Fruit fly (Drosophila melanogaster) whole organism, embryonic: ENCODE measurements around the gene cue.
A peak's percentile ranks its signal among the peaks of the same experiment; 100 is the strongest.

Source experiments
- B-H2 ChIP-seq: fragments of 200-800 bp; sonication (Bioruptor generic); optimal IDR thresholded peaks from 2 replicates; lab custom pipeline; 2018; ENCODE audit warnings: missing biosample characterization, mild to moderate bottlenecking, missing genetic modification characterization
- CG10147 ChIP-seq: fragments of 200-800 bp; sonication (Bioruptor generic); optimal IDR thresholded peaks from 2 replicates; lab custom pipeline; 2019; ENCODE audit warnings: missing biosample characterization, mild to moderate bottlenecking, missing genetic modification characterization, moderate library complexity
- CG10654 ChIP-seq: fragments of 200-800 bp; sonication (Bioruptor generic); optimal IDR thresholded peaks from 2 replicates; lab custom pipeline; 2016; ENCODE audit warnings: missing biosample characterization, missing genetic modification characterization
- CG11093 ChIP-seq: fragments of 200-800 bp; sonication (Bioruptor generic); IDR thresholded peaks from 3 replicates; pipeline ENCODE4 v1.3.6; 2022; ENCODE audit warnings: missing biosample characterization, missing genetic modification characterization
- CG13296 ChIP-seq: fragments of 200-800 bp; sonication (Bioruptor generic); optimal IDR thresholded peaks from 3 replicates; lab custom pipeline; 2018; ENCODE audit warnings: missing biosample characterization, mild to moderate bottlenecking, missing genetic modification characterization
- CG15696 ChIP-seq: fragments of 200-800 bp; sonication (Bioruptor generic); optimal IDR thresholded peaks from 2 replicates; lab custom pipeline; 2019; ENCODE audit warnings: missing biosample characterization, mild to moderate bottlenecking, missing genetic modification characterization, moderate library complexity
- CG17568 ChIP-seq: fragments of 200-800 bp; sonication (Bioruptor generic); optimal IDR thresholded peaks from 2 replicates; lab custom pipeline; 2018; ENCODE audit warnings: missing biosample characterization, mild to moderate bottlenecking, missing genetic modification characterization, moderate library complexity
- CG2129 ChIP-seq: fragments of 200-800 bp; sonication (Bioruptor generic); IDR thresholded peaks from 2 replicates; pipeline ENCODE4 v1.3.6; 2022; ENCODE audit warnings: missing biosample characterization, missing genetic modification characterization; ENCODE audit not compliant: partially characterized antibody
- CG2875 ChIP-seq: fragments of 200-800 bp; sonication (Bioruptor generic); optimal IDR thresholded peaks from 2 replicates; lab custom pipeline; 2017; ENCODE audit warnings: missing biosample characterization, mild to moderate bottlenecking, missing genetic modification characterization, missing genetic modification reagents
- CG30020 ChIP-seq: fragments of 200-800 bp; optimal IDR thresholded peaks from 2 replicates; lab custom pipeline; 2019; ENCODE audit warnings: missing biosample characterization, mild to moderate bottlenecking, missing genetic modification characterization, moderate library complexity
- CG33213 ChIP-seq: fragments of 200-800 bp; sonication (Bioruptor generic); optimal IDR thresholded peaks from 3 replicates; lab custom pipeline; 2016; ENCODE audit warnings: missing biosample characterization, missing genetic modification characterization
- CG34376 ChIP-seq: fragments of 200-800 bp; sonication (Bioruptor generic); optimal IDR thresholded peaks from 2 replicates; lab custom pipeline; 2018; ENCODE audit warnings: missing biosample characterization, mild to moderate bottlenecking, missing genetic modification characterization
- CG4282 ChIP-seq: fragments of 200-800 bp; sonication (Bioruptor generic); optimal IDR thresholded peaks from 2 replicates; lab custom pipeline; 2016; ENCODE audit warnings: missing biosample characterization, missing genetic modification characterization
- CG4424 ChIP-seq: fragments of 200-800 bp; sonication (Bioruptor generic); optimal IDR thresholded peaks from 3 replicates; lab custom pipeline; 2016; ENCODE audit warnings: missing biosample characterization, missing genetic modification characterization
- CG7928 ChIP-seq: fragments of 200-800 bp; sonication (Bioruptor generic); optimal IDR thresholded peaks from 2 replicates; lab custom pipeline; 2017; ENCODE audit warnings: missing biosample characterization, mild to moderate bottlenecking, missing genetic modification characterization
- CG7963 ChIP-seq: fragments of 200-800 bp; sonication (Bioruptor generic); IDR thresholded peaks from 3 replicates; pipeline ENCODE4 v1.3.6; 2022; ENCODE audit warnings: missing biosample characterization, missing genetic modification characterization; ENCODE audit not compliant: partially characterized antibody
- CG8478 ChIP-seq: fragments of >200 bp; optimal IDR thresholded peaks from 2 replicates; lab custom pipeline; 2018
- CG9797 ChIP-seq: fragments of 200-800 bp; sonication (Bioruptor generic); optimal IDR thresholded peaks from 3 replicates; lab custom pipeline; 2018; ENCODE audit warnings: missing biosample characterization, mild to moderate bottlenecking, missing genetic modification characterization
- CG9932 ChIP-seq: fragments of 200-800 bp; sonication (Bioruptor generic); IDR thresholded peaks from 2 replicates; pipeline ENCODE4 v1.3.6; 2022; ENCODE audit warnings: missing biosample characterization, missing genetic modification characterization
- Fer3 ChIP-seq: fragments of 200-800 bp; sonication (Bioruptor generic); optimal IDR thresholded peaks from 2 replicates; lab custom pipeline; 2018; ENCODE audit warnings: missing biosample characterization, mild to moderate bottlenecking, missing genetic modification characterization, moderate library complexity
- H15 ChIP-seq: fragments of 200-800 bp; sonication (Bioruptor generic); IDR thresholded peaks from 3 replicates; pipeline ENCODE4 v1.3.6; 2022; ENCODE audit warnings: missing biosample characterization, missing genetic modification characterization
- HmgZ ChIP-seq: fragments of 200-800 bp; sonication (Bioruptor generic); optimal IDR thresholded peaks from 2 replicates; lab custom pipeline; 2018; ENCODE audit warnings: missing biosample characterization, mild to moderate bottlenecking, missing genetic modification characterization
- NC2α ChIP-seq: fragments of 200-800 bp; sonication (Bioruptor generic); optimal IDR thresholded peaks from 2 replicates; lab custom pipeline; 2016; ENCODE audit warnings: missing biosample characterization, missing genetic modification characterization
- PHDP ChIP-seq: fragments of 200-800 bp; sonication (Bioruptor generic); optimal IDR thresholded peaks from 3 replicates; lab custom pipeline; 2018; ENCODE audit warnings: missing biosample characterization, mild to moderate bottlenecking, missing genetic modification characterization, moderate library complexity
- Ravus ChIP-seq: fragments of 200-800 bp; sonication (Bioruptor generic); IDR thresholded peaks from 2 replicates; pipeline ENCODE4 v1.3.6; 2022; ENCODE audit warnings: missing biosample characterization, missing genetic modification characterization
- Side ChIP-seq: fragments of 200-800 bp; sonication (Bioruptor generic); optimal IDR thresholded peaks from 2 replicates; lab custom pipeline; 2016; ENCODE audit warnings: missing biosample characterization, missing genetic modification characterization
- Sry-β ChIP-seq: fragments of 200-800 bp; sonication (Bioruptor generic); optimal IDR thresholded peaks from 2 replicates; lab custom pipeline; 2018; ENCODE audit warnings: missing biosample characterization, mild to moderate bottlenecking, missing genetic modification characterization, moderate library complexity
- bowl ChIP-seq: fragments of 200-800 bp; sonication (Bioruptor generic); IDR thresholded peaks from 2 replicates; pipeline ENCODE4 v1.3.6; 2022; ENCODE audit warnings: missing biosample characterization, missing genetic modification characterization
- chif ChIP-seq, 2 experiments: fragments of 200-800 bp; sonication (Bioruptor generic); optimal IDR thresholded peaks; 3 replicates each; lab custom pipeline; 2016; ENCODE audit warnings: missing biosample characterization in 2 of 2, missing genetic modification characterization in 2 of 2
- cwo ChIP-seq: fragments of 200-800 bp; sonication (Bioruptor generic); optimal IDR thresholded peaks from 3 replicates; lab custom pipeline; 2017; ENCODE audit warnings: missing biosample characterization, missing genetic modification characterization, mild to moderate bottlenecking, moderate library complexity, missing genetic modification reagents
- da ChIP-seq: fragments of 200-800 bp; sonication (Bioruptor generic); optimal IDR thresholded peaks from 2 replicates; lab custom pipeline; 2016; ENCODE audit warnings: missing biosample characterization, missing genetic modification characterization
- dati ChIP-seq: fragments of 200-800 bp; sonication (Bioruptor generic); IDR thresholded peaks from 2 replicates; pipeline ENCODE4 v1.3.6; 2022; ENCODE audit warnings: missing biosample characterization, missing genetic modification characterization
- ems ChIP-seq: fragments of 200-800 bp; sonication (Bioruptor generic); optimal IDR thresholded peaks from 3 replicates; lab custom pipeline; 2016; ENCODE audit warnings: missing biosample characterization, missing genetic modification characterization
- fru ChIP-seq: fragments of >200 bp; optimal IDR thresholded peaks from 2 replicates; lab custom pipeline; 2017
- gfzf ChIP-seq: fragments of 200-800 bp; sonication (Bioruptor generic); optimal IDR thresholded peaks from 2 replicates; lab custom pipeline; 2016; ENCODE audit warnings: missing biosample characterization, mild to moderate bottlenecking, missing genetic modification characterization, moderate library complexity
- gt ChIP-seq: fragments of 200-800 bp; sonication (Bioruptor generic); IDR thresholded peaks from 2 replicates; pipeline ENCODE4 v1.3.6; 2022; ENCODE audit warnings: missing biosample characterization, missing genetic modification characterization
- hbn ChIP-seq: fragments of 200-800 bp; sonication (Bioruptor generic); IDR thresholded peaks from 2 replicates; pipeline ENCODE4 v1.3.6; 2022; ENCODE audit warnings: missing biosample characterization, missing genetic modification characterization; ENCODE audit not compliant: partially characterized antibody
- inv ChIP-seq: fragments of 200-800 bp; sonication (Bioruptor generic); IDR thresholded peaks from 2 replicates; pipeline ENCODE4 v1.3.6; 2022; ENCODE audit warnings: missing biosample characterization, missing genetic modification characterization; ENCODE audit not compliant: partially characterized antibody
- kah ChIP-seq: fragments of 200-800 bp; sonication (Bioruptor generic); optimal IDR thresholded peaks from 2 replicates; lab custom pipeline; 2018; ENCODE audit warnings: missing biosample characterization, mild to moderate bottlenecking, missing genetic modification characterization
- kay ChIP-seq: fragments of 200-800 bp; sonication (Bioruptor generic); optimal IDR thresholded peaks from 2 replicates; lab custom pipeline; 2016; ENCODE audit warnings: missing biosample characterization, missing genetic modification characterization
- knrl ChIP-seq: fragments of 200-800 bp; sonication (Bioruptor generic); IDR thresholded peaks from 3 replicates; pipeline ENCODE4 v1.3.6; 2022; ENCODE audit warnings: missing biosample characterization, missing genetic modification characterization; ENCODE audit not compliant: partially characterized antibody
- mam ChIP-seq: fragments of 200-800 bp; sonication (Bioruptor generic); optimal IDR thresholded peaks from 3 replicates; lab custom pipeline; 2016; ENCODE audit warnings: missing biosample characterization, missing genetic modification characterization
- nerfin-2 ChIP-seq: fragments of 200-800 bp; sonication (Bioruptor generic); IDR thresholded peaks from 2 replicates; pipeline ENCODE4 v1.3.6; 2022; ENCODE audit warnings: missing biosample characterization, missing genetic modification characterization; ENCODE audit not compliant: partially characterized antibody
- oc ChIP-seq: fragments of 200-800 bp; sonication (Bioruptor generic); optimal IDR thresholded peaks from 2 replicates; lab custom pipeline; 2018; ENCODE audit warnings: missing biosample characterization, mild to moderate bottlenecking, missing genetic modification characterization, moderate library complexity
- pros ChIP-seq: fragments of 200-800 bp; sonication (Bioruptor generic); optimal IDR thresholded peaks from 3 replicates; lab custom pipeline; 2019; ENCODE audit warnings: missing biosample characterization, mild to moderate bottlenecking, missing genetic modification characterization, moderate library complexity
- schlank ChIP-seq: fragments of 200-800 bp; sonication (Bioruptor generic); optimal IDR thresholded peaks from 2 replicates; lab custom pipeline; 2018; ENCODE audit warnings: missing biosample characterization, mild to moderate bottlenecking, missing genetic modification characterization
- sr ChIP-seq: fragments of 200-800 bp; sonication (Bioruptor generic); IDR thresholded peaks from 3 replicates; pipeline ENCODE4 v1.3.6; 2022; ENCODE audit warnings: missing biosample characterization, missing genetic modification characterization
- trh ChIP-seq: fragments of 200-800 bp; sonication (Bioruptor generic); optimal IDR thresholded peaks from 2 replicates; lab custom pipeline; 2016; ENCODE audit warnings: missing biosample characterization, missing genetic modification characterization
- tx ChIP-seq: fragments of 200-800 bp; sonication (Bioruptor generic); optimal IDR thresholded peaks from 2 replicates; lab custom pipeline; 2016; ENCODE audit warnings: missing biosample characterization, missing genetic modification characterization
- vvl ChIP-seq: fragments of 200-800 bp; sonication (Bioruptor generic); IDR thresholded peaks from 2 replicates; pipeline ENCODE4 v1.3.6; 2022; ENCODE audit warnings: missing biosample characterization, missing genetic modification characterization

The cue gene

dm6 chr3L:1558178-1558788 lies 41.2 kb upstream of the cue start, which contains the start of the genes Pex10 and CG12099 (continued):
- TF ChIP-seq CG2875 (GFP tag; lab: Kevin White, UChicago) (peak; percentile 60), CG11093 (GFP tag; lab: Robert Waterston, UW) (peak; percentile 78; the same call in 2 of the 3 replicates), knrl (GFP tag; lab: Robert Waterston, UW) (peak; percentile 97), inv (GFP tag; lab: Robert Waterston, UW) (peak; percentile 90), bowl (GFP tag; lab: Robert Waterston, UW) (peak; percentile 64; the same call in 1 of the 2 replicates), dati (GFP tag; lab: Robert Waterston, UW) (0 out of 2 replicates have a peak, but pooled peaks have one; percentile 48), CG7928 (GFP tag; lab: Kevin White, UChicago) (peak; percentile 69), da (GFP tag; lab: Kevin White, UChicago) (no peak), trh (GFP tag; lab: Kevin White, UChicago) (peak; percentile 72), vvl (peak; percentile 93), oc (tag; lab: Kevin White, UChicago) (no peak), tx (GFP tag; lab: Kevin White, UChicago) (peak; percentile 56), CG9932 (GFP tag; lab: Robert Waterston, UW) (peak; percentile 98), CG17568 (no peak), H15 (GFP tag; lab: Robert Waterston, UW) (peak; percentile 86; the same call in 2 of the 3 replicates), CG7963 (GFP tag; lab: Robert Waterston, UW) (peak; percentile 72), fru (lab: Kevin White, UChicago) (no peak), CG9797 (GFP tag; lab: Kevin White, UChicago) (peak; percentile 58), gt (peak; percentile 73), NC2α (no peak), B-H2 (GFP tag; lab: Kevin White, UChicago) (peak; percentile 91), CG4282 (GFP tag; lab: Kevin White, UChicago) (no peak), Fer3 (tag; lab: Kevin White, UChicago) (peak; percentile 86), cwo (GFP tag; lab: Kevin White, UChicago) (peak; percentile 67), PHDP (tag; lab: Kevin White, UChicago) (peak; percentile 74), chif (GFP tag; optimal IDR thresholded peaks at IDR 0.05; lab: Kevin White, UChicago) (peak; percentile 30 to 66), pros (GFP tag; lab: Kevin White, UChicago) (peak; percentile 32), CG30020 (tag; lab: Kevin White, UChicago) (peak; percentile 81), CG33213 (GFP tag; lab: Kevin White, UChicago) (peak; percentile 59), CG4424 (peak; percentile 91), kah (GFP tag; lab: Kevin White, UChicago) (peak; percentile 41), CG15696 (tag; lab: Kevin White, UChicago) (peak; percentile 91), gfzf (no peak), Ravus (GFP tag; lab: Robert Waterston, UW) (peak; percentile 72), mam (GFP tag; lab: Kevin White, UChicago) (peak; percentile 78), CG10147 (GFP tag; lab: Kevin White, UChicago) (peak; percentile 83), nerfin-2 (GFP tag; lab: Robert Waterston, UW) (peak; percentile 80), Side (GFP tag; lab: Kevin White, UChicago) (peak; percentile 48), sr (GFP tag; lab: Robert Waterston, UW) (peak; percentile 47; the same call in 1 of the 3 replicates), schlank (tag; lab: Kevin White, UChicago) (peak; percentile 74), CG2129 (GFP tag; lab: Robert Waterston, UW) (peak; percentile 90), CG13296 (GFP tag; lab: Kevin White, UChicago) (peak; percentile 80), Sry-β (GFP tag; lab: Kevin White, UChicago) (peak; percentile 64), kay (peak; percentile 84), CG10654 (GFP tag; lab: Kevin White, UChicago) (peak; percentile 87), ems (GFP tag; lab: Kevin White, UChicago) (peak; percentile 76), CG8478 (lab: Kevin White, UChicago) (no peak), CG34376 (GFP tag; lab: Kevin White, UChicago) (peak; percentile 85), HmgZ (tag; lab: Kevin White, UChicago) (peak; percentile 84), hbn (GFP tag; lab: Robert Waterston, UW) (peak; percentile 93)
